Worm (Caenorhabditis elegans): Measurements from ENCODE around the gene F12D9.2.

Gene F12D9.2

ce11 chrX:8646287-8646686 lies 610 bp downstream of the F12D9.2 start:
- TF ChIP-seq nhr-28 (tag; optimal IDR thresholded peaks at IDR 0.05) (no peak), ztf-4 (tag; optimal IDR thresholded peaks at IDR 0.05) (no peak), fkh-2 (tag; optimal IDR thresholded peaks at IDR 0.05) (no peak), elt-3 (tag; optimal IDR thresholded peaks at IDR 0.05) (no peak), ceh-16 (tag; optimal IDR thresholded peaks at IDR 0.05) (no peak), nfya-1 (tag; optimal IDR thresholded peaks at IDR 0.05; ENCODE audit: insufficient read depth) (peak; percentile 30), elt-2 (tag; optimal IDR thresholded peaks at IDR 0.05) (peak; percentile 32), lin-39 (tag; optimal IDR thresholded peaks at IDR 0.05) (no peak), mdl-1 (tag; optimal IDR thresholded peaks at IDR 0.05) (no peak), ama-1 (optimal IDR thresholded peaks at IDR 0.05) (no peak), snpc-4 (tag; optimal IDR thresholded peaks at IDR 0.05) (no peak), nhr-237 (tag; optimal IDR thresholded peaks at IDR 0.05) (no peak), unc-39 (tag; optimal IDR thresholded peaks at IDR 0.05) (no peak), pqm-1 (tag; optimal IDR thresholded peaks at IDR 0.05) (no peak), tbx-2 (tag; optimal IDR thresholded peaks at IDR 0.05) (peak; percentile 4), nhr-67 (tag; optimal IDR thresholded peaks at IDR 0.05) (no peak), fkh-10 (GFP tag; optimal IDR thresholded peaks at IDR 0.05) (no peak), egl-27 (tag; optimal IDR thresholded peaks at IDR 0.05) (no peak), unc-62 (GFP tag; optimal IDR thresholded peaks at IDR 0.05) (no peak), ztf-11 (tag; optimal IDR thresholded peaks at IDR 0.05) (no peak), nhr-11 (tag; optimal IDR thresholded peaks at IDR 0.05) (no peak), nhr-12 (tag; optimal IDR thresholded peaks at IDR 0.05) (no peak), skn-1 (tag; optimal IDR thresholded peaks at IDR 0.05) (no peak), ZK546.5 (tag; optimal IDR thresholded peaks at IDR 0.05) (no peak), pha-4 (tag; optimal IDR thresholded peaks at IDR 0.05) (peak; percentile 37), nhr-43 (tag; optimal IDR thresholded peaks at IDR 0.05; ENCODE audit: poor library complexity, severe bottlenecking) (peak; percentile 51), fos-1 (tag; optimal IDR thresholded peaks at IDR 0.05) (no peak), ceh-82 (tag; optimal IDR thresholded peaks at IDR 0.05) (no peak), nhr-23 (tag; optimal IDR thresholded peaks at IDR 0.05) (no peak), lin-15B (tag; optimal IDR thresholded peaks at IDR 0.05) (no peak), lsy-12 (tag; optimal IDR thresholded peaks at IDR 0.05) (no peak), hmg-11 (tag; optimal IDR thresholded peaks at IDR 0.05) (peak; percentile 70), eor-1 (tag; optimal IDR thresholded peaks at IDR 0.05) (no peak), sea-2 (GFP tag; optimal IDR thresholded peaks at IDR 0.05) (no peak), zag-1 (tag; optimal IDR thresholded peaks at IDR 0.05) (no peak), R02D3.7 (tag; optimal IDR thresholded peaks at IDR 0.05) (no peak), ceh-9 (tag; optimal IDR thresholded peaks at IDR 0.05) (no peak), elt-1 (tag; optimal IDR thresholded peaks at IDR 0.05) (no peak), jun-1 (tag; optimal IDR thresholded peaks at IDR 0.05) (peak; percentile 1), daf-12 (tag; optimal IDR thresholded peaks at IDR 0.05) (no peak), ceh-28 (tag; optimal IDR thresholded peaks at IDR 0.05) (no peak), aly-2 (tag; optimal IDR thresholded peaks at IDR 0.05) (no peak), nhr-77 (tag; optimal IDR thresholded peaks at IDR 0.05) (no peak), nhr-76 (tag; optimal IDR thresholded peaks at IDR 0.05) (no peak), mml-1 (tag; optimal IDR thresholded peaks at IDR 0.05) (no peak), nhr-25 (tag; optimal IDR thresholded peaks at IDR 0.05) (no peak), egl-5 (tag; optimal IDR thresholded peaks at IDR 0.05) (no peak)

ce11 chrX:8643817-8644216 lies 3.1 kb downstream of the F12D9.2 start, which contains the start of gene stg-2:
stg-2 (minus strand) TSS chrX:8643917.
- no peak for TF ChIP-seq nhr-76 (tag; optimal IDR thresholded peaks at IDR 0.05)
- TF ChIP-seq daf-12 (tag; optimal IDR thresholded peaks at IDR 0.05) = no peak
- TF ChIP-seq nfya-1 (tag; optimal IDR thresholded peaks at IDR 0.05; ENCODE audit: insufficient read depth) = no peak
- no peak for TF ChIP-seq aly-2 (tag; optimal IDR thresholded peaks at IDR 0.05)
- no peak for TF ChIP-seq nhr-43 (tag; optimal IDR thresholded peaks at IDR 0.05; ENCODE audit: poor library complexity, severe bottlenecking)
- no peak for TF ChIP-seq elt-3 (tag; optimal IDR thresholded peaks at IDR 0.05)
- no peak for TF ChIP-seq nhr-12 (tag; optimal IDR thresholded peaks at IDR 0.05)
- TF ChIP-seq ztf-4 (tag; optimal IDR thresholded peaks at IDR 0.05) = no peak
- no peak for TF ChIP-seq nhr-25 (tag; optimal IDR thresholded peaks at IDR 0.05)
- no peak for TF ChIP-seq ceh-16 (tag; optimal IDR thresholded peaks at IDR 0.05)
- no peak for TF ChIP-seq unc-62 (GFP tag; optimal IDR thresholded peaks at IDR 0.05)
